Worm (Caenorhabditis elegans): ENCODE measurements around the gene abi-1.

ce11 chrIII:5709224-5709623 lies 16.7 kb upstream of the abi-1 start, which contains the start of gene hpo-28:
- TF ChIP-seq zfp-3 (GFP tag; conservative IDR thresholded peaks at IDR 0.05), result no peak
- TF ChIP-seq nhr-25 (tag; optimal IDR thresholded peaks at IDR 0.05; ENCODE audit: borderline replicate concordance, insufficient read depth), result no peak
- TF ChIP-seq unc-62 (GFP tag; optimal IDR thresholded peaks at IDR 0.05 in 1 of 2), result no peak
- no peak for TF ChIP-seq unc-62 (tag; optimal IDR thresholded peaks at IDR 0.05)
- TF ChIP-seq lin-38 (GFP tag; IDR thresholded peaks at IDR 0.05), result no peak
- no peak for TF ChIP-seq hlh-11 (tag; optimal IDR thresholded peaks at IDR 0.05)
- TF ChIP-seq zag-1 (tag; optimal IDR thresholded peaks at IDR 0.05), result no peak
